Worm (Caenorhabditis elegans) whole organism, young adult: ENCODE data around the gene Y67D8C.6.

Source experiments
- ceh-79 ChIP-seq: sonication (generic microtip); optimal IDR thresholded peaks from 2 replicates; lab custom pipeline; 2017; ENCODE audit warnings: mild to moderate bottlenecking, missing genetic modification characterization, missing compliant biosample characterization
- rec-8 ChIP-seq, 2 experiments: sonication (generic microtip); optimal IDR thresholded peaks; 2 replicates each; lab custom pipeline; 2016; ENCODE audit warnings: mild to moderate bottlenecking in 2 of 2, missing genetic modification characterization in 2 of 2, missing genetic modification reagents in 2 of 2, missing genotype in 2 of 2, missing biosample characterization in 1 of 2, missing compliant biosample characterization in 1 of 2, moderate library complexity in 1 of 2
- snpc-4 ChIP-seq, 5 experiments: fragments of 150-350 bp in 1 of 5; sonication (generic microtip) in 4 of 5; optimal IDR thresholded peaks; 2 replicates each; lab custom pipeline; 2014 to 2018; ENCODE audit warnings: missing genetic modification characterization in 5 of 5, missing biosample characterization in 3 of 5, antibody characterized with exemption in 2 of 5, mild to moderate bottlenecking in 2 of 5, missing compliant biosample characterization in 2 of 5, missing genotype in 2 of 5, moderate library complexity in 2 of 5, missing genetic modification reagents in 1 of 5
- unc-62 ChIP-seq: fragments of 150-350 bp; optimal IDR thresholded peaks from 2 replicates; lab custom pipeline; 2014; ENCODE audit warnings: missing biosample characterization, missing genetic modification reagents, missing genetic modification characterization

- TF ChIP-seq ceh-79 (tag; lab: Kevin White, UChicago) (no peak), unc-62 (no peak), rec-8 (tag; optimal IDR thresholded peaks at IDR 0.05; lab: Kevin White, UChicago) (no peak), snpc-4 (GFP tag; optimal IDR thresholded peaks at IDR 0.05; lab: Kevin White, UChicago) (no peak), snpc-4 (tag; optimal IDR thresholded peaks at IDR 0.05; lab: Kevin White, UChicago) (no peak)
These were observed 8.8 kb upstream of the Y67D8C.6 start, which contains the start of gene Y67D8C.2 for ce11 chrIV:3071997-3072396.
